Worm (Caenorhabditis elegans): ENCODE results near the gene C44C10.7.

Gene C44C10.7

ce11 chrX:11645517-11645916 lies 42.6 kb downstream of the C44C10.7 start (continued):
- TF ChIP-seq arid-1 (GFP tag; conservative IDR thresholded peaks at IDR 0.05) (peak; percentile 76), R02D3.7 (tag; optimal IDR thresholded peaks at IDR 0.05) (no peak), lin-1 (GFP tag; IDR thresholded peaks at IDR 0.05) (0 out of 2 replicates have a peak, but pooled peaks have one; percentile 45), ZK546.5 (tag; optimal IDR thresholded peaks at IDR 0.05) (no peak), unc-62 (GFP tag; optimal IDR thresholded peaks at IDR 0.05 in 1 of 2) (no peak), unc-62 (tag; optimal IDR thresholded peaks at IDR 0.05) (no peak), mdl-1 (tag; optimal IDR thresholded peaks at IDR 0.05) (no peak), lin-29 (GFP tag; IDR thresholded peaks at IDR 0.05) (no peak), nhr-41 (GFP tag; IDR thresholded peaks at IDR 0.05) (no peak), zag-1 (tag; optimal IDR thresholded peaks at IDR 0.05) (no peak), zip-11 (GFP tag; IDR thresholded peaks at IDR 0.05) (no peak), set-16 (GFP tag; IDR thresholded peaks at IDR 0.05) (no peak), cey-2 (tag; optimal IDR thresholded peaks at IDR 0.05; ENCODE audit: borderline replicate concordance, insufficient read depth) (no peak), F44E2.7 (GFP tag; IDR thresholded peaks at IDR 0.05) (no peak), mxl-3 (GFP tag; optimal IDR thresholded peaks at IDR 0.05) (no peak), ztf-7 (tag; optimal IDR thresholded peaks at IDR 0.05) (no peak), nhr-25 (tag; optimal IDR thresholded peaks at IDR 0.05; ENCODE audit: borderline replicate concordance, insufficient read depth) (peak; percentile 26), daf-12 (tag; optimal IDR thresholded peaks at IDR 0.05) (no peak), daf-19 (GFP tag; conservative IDR thresholded peaks at IDR 0.05) (peak; percentile 44; the same call in 1 of the 2 replicates), T26A8.4 (GFP tag; IDR thresholded peaks at IDR 0.05) (peak; percentile 80), unc-130 (GFP tag; optimal IDR thresholded peaks at IDR 0.05) (no peak), attf-4 (tag; optimal IDR thresholded peaks at IDR 0.05) (no peak), pha-4 (GFP tag; IDR thresholded peaks at IDR 0.05) (peak; percentile 77; the same call in 1 of the 2 replicates), pha-4 (tag; optimal IDR thresholded peaks at IDR 0.05) (no peak), hlh-11 (tag; optimal IDR thresholded peaks at IDR 0.05) (peak; percentile 41), mes-2 (tag; optimal IDR thresholded peaks at IDR 0.05; ENCODE audit: poor library complexity, severe bottlenecking) (peak; percentile 72), F49E8.2 (tag; optimal IDR thresholded peaks at IDR 0.05; ENCODE audit: borderline replicate concordance) (no peak), ceh-62 (tag; optimal IDR thresholded peaks at IDR 0.05) (no peak), pqm-1 (tag; optimal IDR thresholded peaks at IDR 0.05) (no peak), rbr-2 (tag; optimal IDR thresholded peaks at IDR 0.05) (peak; percentile 33), Y75B8A.6 (GFP tag; IDR thresholded peaks at IDR 0.05) (no peak), nhr-102 (tag; optimal IDR thresholded peaks at IDR 0.05) (peak; percentile 54), Y5F2A.4 (GFP tag; optimal IDR thresholded peaks at IDR 0.05) (no peak), saeg-2 (GFP tag; IDR thresholded peaks at IDR 0.05) (no peak), D1046.2 (GFP tag; IDR thresholded peaks at IDR 0.05) (0 out of 2 replicates have a peak, but pooled peaks have one; percentile 76), dmd-8 (GFP tag; IDR thresholded peaks at IDR 0.05) (peak; percentile 73; the same call in 1 of the 2 replicates), hmg-1.1 (GFP tag; IDR thresholded peaks at IDR 0.05) (peak; percentile 67), mep-1 (tag; optimal IDR thresholded peaks at IDR 0.05) (peak; percentile 68), ceh-20 (GFP tag; IDR thresholded peaks at IDR 0.05) (peak; percentile 54; the same call in 1 of the 2 replicates), lin-15B (tag; optimal IDR thresholded peaks at IDR 0.05) (no peak), egl-27 (tag; optimal IDR thresholded peaks at IDR 0.05) (no peak), duxl-1 (tag; optimal IDR thresholded peaks at IDR 0.05; ENCODE audit: poor library complexity) (peak; percentile 43), nhr-42 (GFP tag; IDR thresholded peaks at IDR 0.05) (0 out of 2 replicates have a peak, but pooled peaks have one; percentile 39), lim-7 (GFP tag; IDR thresholded peaks at IDR 0.05) (peak; percentile 87), fkh-10 (GFP tag; optimal IDR thresholded peaks at IDR 0.05) (no peak), madf-9 (GFP tag; conservative IDR thresholded peaks at IDR 0.05) (peak; percentile 62; the same call in 1 of the 2 replicates), lin-39 (tag; optimal IDR thresholded peaks at IDR 0.05) (no peak), nhr-237 (tag; optimal IDR thresholded peaks at IDR 0.05) (no peak), sdz-12 (GFP tag; optimal IDR thresholded peaks at IDR 0.05) (peak; percentile 24), ceh-44 (GFP tag; IDR thresholded peaks at IDR 0.05) (0 out of 2 replicates have a peak, but pooled peaks have one; percentile 37), vab-7 (GFP tag; IDR thresholded peaks at IDR 0.05) (peak; percentile 72)
